Worm (Caenorhabditis elegans) whole organism, early embryonic: ENCODE measurements around the gene C52E4.7.

Source experiments
- B0310.2 ChIP-seq: sonication (generic microtip); optimal IDR thresholded peaks from 2 replicates; lab custom pipeline; 2016; ENCODE audit warnings: mild to moderate bottlenecking, missing genetic modification characterization, missing compliant biosample characterization
- ets-7 ChIP-seq: sonication (generic microtip); optimal IDR thresholded peaks from 2 replicates; lab custom pipeline; 2016; ENCODE audit warnings: missing genotype, missing genetic modification characterization, missing compliant biosample characterization
- flt-1 ChIP-seq: fragments of 200-800 bp; sonication (Bioruptor generic); IDR thresholded peaks from 2 replicates; pipeline ENCODE4 v1.3.6; 2022; ENCODE audit warnings: missing genetic modification characterization, missing compliant biosample characterization
- tbx-11 ChIP-seq: fragments of 200-800 bp; sonication (Bioruptor generic); IDR thresholded peaks from 2 replicates; pipeline ENCODE4 v1.3.6; 2022; ENCODE audit warnings: missing genetic modification characterization, missing compliant biosample characterization

DNA sequence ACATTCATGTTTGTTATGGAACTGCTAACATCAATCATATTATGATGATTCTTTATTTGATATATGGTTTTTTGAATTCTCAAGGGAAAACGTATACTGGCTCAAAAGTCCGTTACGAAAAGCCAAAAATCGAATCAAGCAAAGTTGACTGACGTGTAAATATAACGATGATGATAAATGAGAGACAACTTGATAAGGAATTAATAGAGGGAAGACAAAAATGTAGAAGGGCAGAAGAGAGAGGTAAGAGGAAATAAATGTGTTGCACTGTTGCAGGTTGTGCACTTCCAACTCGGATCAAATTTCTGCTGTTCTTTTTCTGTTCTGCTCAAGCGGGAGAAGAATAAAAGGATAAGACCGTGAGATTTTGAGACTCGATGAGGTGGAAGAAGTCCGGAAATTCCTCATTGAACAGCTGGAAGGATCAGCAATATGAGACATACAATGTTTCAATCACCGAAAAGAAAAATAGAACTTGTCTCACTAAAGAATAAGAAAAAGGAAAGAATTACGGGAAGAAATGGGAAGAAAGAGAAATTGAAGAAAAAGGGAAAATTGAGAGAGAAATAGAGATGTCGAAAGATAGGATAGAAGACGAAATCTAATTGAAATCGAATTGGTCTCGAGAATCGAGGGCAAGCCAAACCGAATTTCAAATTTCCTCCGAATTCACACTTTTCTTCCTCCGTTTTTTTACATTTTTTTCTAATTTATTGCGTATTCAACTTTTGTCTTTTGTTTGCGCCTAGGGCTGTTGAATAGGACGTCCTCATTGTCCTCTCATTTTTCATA, 7.8 kb upstream of the C52E4.7 start:
- TF ChIP-seq flt-1 (GFP tag; lab: Robert Waterston, UW) (no peak), ets-7 (tag; lab: Kevin White, UChicago) (no peak), tbx-11 (GFP tag; lab: Robert Waterston, UW) (no peak), B0310.2 (tag; lab: Kevin White, UChicago) (no peak)
